Fruit fly (Drosophila melanogaster) whole organism, embryonic: ENCODE measurements around the gene Atu.

ENCODE experiments used
- CG10267 ChIP-seq: fragments of 200-800 bp; sonication (Bioruptor generic); optimal IDR thresholded peaks from 2 replicates; lab custom pipeline; 2018; ENCODE audit warnings: missing biosample characterization, mild to moderate bottlenecking, missing genetic modification characterization, moderate library complexity
- CG12659 ChIP-seq: fragments of 200-800 bp; sonication (Bioruptor generic); optimal IDR thresholded peaks from 3 replicates; lab custom pipeline; 2017; ENCODE audit warnings: mild to moderate bottlenecking, missing biosample characterization, missing genetic modification reagents, missing genetic modification characterization
- CG12942 ChIP-seq: fragments of 200-800 bp; sonication (Bioruptor generic); optimal IDR thresholded peaks from 3 replicates; lab custom pipeline; 2016; ENCODE audit warnings: missing biosample characterization, missing genetic modification characterization
- CG14441 ChIP-seq: fragments of 200-800 bp; sonication (Bioruptor generic); IDR thresholded peaks from 2 replicates; pipeline ENCODE4 v1.3.6; 2022; ENCODE audit warnings: missing biosample characterization, missing genetic modification characterization
- CG14860 ChIP-seq: fragments of 200-800 bp; sonication (Bioruptor generic); IDR thresholded peaks from 3 replicates; pipeline ENCODE4 v1.3.6; 2022; ENCODE audit warnings: missing biosample characterization, missing genetic modification characterization; ENCODE audit not compliant: partially characterized antibody
- CG17186 ChIP-seq: fragments of 200-800 bp; sonication (Bioruptor generic); optimal IDR thresholded peaks from 3 replicates; lab custom pipeline; 2017; ENCODE audit warnings: missing biosample characterization, missing genetic modification reagents, missing genetic modification characterization
- CG30020 ChIP-seq: fragments of 200-800 bp; optimal IDR thresholded peaks from 2 replicates; lab custom pipeline; 2019; ENCODE audit warnings: missing biosample characterization, mild to moderate bottlenecking, missing genetic modification characterization, moderate library complexity
- CG4360 ChIP-seq: fragments of 200-800 bp; sonication (Bioruptor generic); IDR thresholded peaks from 2 replicates; pipeline ENCODE4 v1.3.6; 2022; ENCODE audit warnings: missing biosample characterization, missing genetic modification characterization
- CG7372 ChIP-seq: fragments of 200-800 bp; sonication (Bioruptor generic); IDR thresholded peaks from 2 replicates; pipeline ENCODE4 v1.3.6; 2022; ENCODE audit warnings: missing biosample characterization, missing genetic modification characterization
- CG9609 ChIP-seq: fragments of 200-800 bp; sonication (Bioruptor generic); optimal IDR thresholded peaks from 3 replicates; lab custom pipeline; 2016; ENCODE audit warnings: missing biosample characterization, missing genetic modification characterization
- CTCF ChIP-seq: fragments of 200-800 bp; sonication (Bioruptor generic); optimal IDR thresholded peaks from 2 replicates; lab custom pipeline; 2017; ENCODE audit warnings: missing biosample characterization, mild to moderate bottlenecking, missing genetic modification characterization, moderate library complexity
- Doc3 ChIP-seq: fragments of 200-800 bp; sonication (Bioruptor generic); IDR thresholded peaks from 3 replicates; pipeline ENCODE4 v1.3.6; 2022; ENCODE audit warnings: missing biosample characterization, missing genetic modification characterization; ENCODE audit not compliant: partially characterized antibody
- Drgx ChIP-seq: fragments of 200-800 bp; sonication (Bioruptor generic); IDR thresholded peaks from 2 replicates; pipeline ENCODE4 v1.3.6; 2022; ENCODE audit warnings: missing biosample characterization, missing genetic modification characterization
- Ets65A ChIP-seq: fragments of 200-800 bp; sonication (Bioruptor generic); peaks from one replicate; lab custom pipeline; 2016; ENCODE audit warnings: missing biosample characterization, missing genetic modification characterization
- HHEX ChIP-seq: fragments of 200-800 bp; sonication (Bioruptor generic); optimal IDR thresholded peaks from 3 replicates; lab custom pipeline; 2017; ENCODE audit warnings: missing biosample characterization, mild to moderate bottlenecking, missing genetic modification characterization, missing genetic modification reagents
- Hand ChIP-seq: fragments of 200-800 bp; sonication (Bioruptor generic); optimal IDR thresholded peaks from 2 replicates; lab custom pipeline; 2017; ENCODE audit warnings: mild to moderate bottlenecking, missing biosample characterization, missing genetic modification reagents, missing genetic modification characterization
- Hmx ChIP-seq: fragments of 200-800 bp; sonication (Bioruptor generic); optimal IDR thresholded peaks from 2 replicates; lab custom pipeline; 2016; ENCODE audit warnings: missing biosample characterization, missing genetic modification characterization
- Hsf ChIP-seq: fragments of 200-800 bp; sonication (Bioruptor generic); optimal IDR thresholded peaks from 3 replicates; lab custom pipeline; 2016; ENCODE audit warnings: missing biosample characterization, missing genetic modification characterization
- Lim3 ChIP-seq: fragments of 200-800 bp; sonication (Bioruptor generic); IDR thresholded peaks from 2 replicates; pipeline ENCODE4 v1.3.6; 2022; ENCODE audit warnings: missing biosample characterization, missing genetic modification characterization
- MBD-R2 ChIP-seq: fragments of 200-800 bp; sonication (Bioruptor generic); IDR thresholded peaks from 2 replicates; pipeline ENCODE4 v1.3.6; 2022; ENCODE audit warnings: missing biosample characterization, missing genetic modification characterization
- Max ChIP-seq: fragments of 200-800 bp; sonication (Bioruptor generic); optimal IDR thresholded peaks from 2 replicates; lab custom pipeline; 2016; ENCODE audit warnings: missing biosample characterization, mild to moderate bottlenecking, missing genetic modification characterization
- Med ChIP-seq: fragments of 200-800 bp; sonication (Bioruptor generic); peaks from one replicate; lab custom pipeline; 2016; ENCODE audit warnings: missing biosample characterization, missing genetic modification characterization, mild to moderate bottlenecking, inconsistent platforms, moderate library complexity
- NC2α ChIP-seq: fragments of 200-800 bp; sonication (Bioruptor generic); optimal IDR thresholded peaks from 2 replicates; lab custom pipeline; 2016; ENCODE audit warnings: missing biosample characterization, missing genetic modification characterization
- Pdp1 ChIP-seq, 2 experiments: fragments of 200-800 bp; sonication (Bioruptor generic); optimal IDR thresholded peaks; 3 replicates each; lab custom pipeline; 2016; ENCODE audit warnings: missing biosample characterization in 2 of 2, missing genetic modification characterization in 2 of 2, mild to moderate bottlenecking in 1 of 2, moderate library complexity in 1 of 2
- Sox100B ChIP-seq: fragments of 200-800 bp; sonication (Bioruptor generic); optimal IDR thresholded peaks from 3 replicates; lab custom pipeline; 2018; ENCODE audit warnings: missing biosample characterization, mild to moderate bottlenecking, missing genetic modification characterization
- Sry-δ ChIP-seq: fragments of 200-800 bp; sonication (Bioruptor generic); optimal IDR thresholded peaks from 2 replicates; lab custom pipeline; 2016; ENCODE audit warnings: missing biosample characterization, missing genetic modification characterization
- Usf ChIP-seq: fragments of 200-800 bp; sonication (Bioruptor generic); optimal IDR thresholded peaks from 2 replicates; lab custom pipeline; 2017; ENCODE audit warnings: missing genotype, missing biosample characterization, missing genetic modification characterization
- Xrp1 ChIP-seq: fragments of 200-800 bp; sonication (Bioruptor generic); IDR thresholded peaks from 2 replicates; pipeline ENCODE4 v1.3.6; 2022; ENCODE audit warnings: missing biosample characterization, missing genetic modification characterization
- ara ChIP-seq: fragments of 200-800 bp; sonication (Bioruptor generic); IDR thresholded peaks from 2 replicates; pipeline ENCODE4 v1.3.6; 2022; ENCODE audit warnings: missing biosample characterization, missing genetic modification characterization
- bsh ChIP-seq, 2 experiments: fragments of 200-800 bp; sonication (Bioruptor generic); optimal IDR thresholded peaks; 2 replicates each; lab custom pipeline; 2017 to 2018; ENCODE audit warnings: mild to moderate bottlenecking in 2 of 2, missing biosample characterization in 2 of 2, missing genetic modification characterization in 2 of 2, moderate library complexity in 1 of 2
- crol ChIP-seq: fragments of 200-800 bp; sonication (Bioruptor generic); IDR thresholded peaks from 2 replicates; pipeline ENCODE4 v1.3.6; 2022; ENCODE audit warnings: missing biosample characterization, missing genetic modification characterization
- crp ChIP-seq, 2 experiments: fragments of 200-800 bp; sonication (Bioruptor generic); optimal IDR thresholded peaks; 2 replicates in 1 of 2; 3 replicates in 1 of 2; lab custom pipeline; 2017; ENCODE audit warnings: missing biosample characterization in 2 of 2, missing genetic modification characterization in 2 of 2, mild to moderate bottlenecking in 1 of 2, moderate library complexity in 1 of 2
- esg ChIP-seq: fragments of 200-800 bp; sonication (Bioruptor generic); conservative IDR thresholded peaks from 2 replicates; pipeline ENCODE4 v1.3.6; 2022; ENCODE audit warnings: missing biosample characterization, missing genetic modification characterization
- gt ChIP-seq: fragments of 200-800 bp; sonication (Bioruptor generic); IDR thresholded peaks from 2 replicates; pipeline ENCODE4 v1.3.6; 2022; ENCODE audit warnings: missing biosample characterization, missing genetic modification characterization
- hb ChIP-seq: fragments of 200-800 bp; sonication (Bioruptor generic); IDR thresholded peaks from 3 replicates; pipeline ENCODE4 v1.3.6; 2022; ENCODE audit warnings: missing biosample characterization, missing genetic modification characterization; ENCODE audit not compliant: partially characterized antibody
- lola ChIP-seq, 3 experiments: fragments of >200 bp in 2 of 3; fragments of 200-800 bp in 1 of 3; sonication (Bioruptor generic) in 1 of 3; optimal IDR thresholded peaks; 2 replicates each; lab custom pipeline; 2017 to 2019; ENCODE audit warnings: missing biosample characterization in 3 of 3, missing genetic modification characterization in 3 of 3, mild to moderate bottlenecking in 1 of 3, moderate library complexity in 1 of 3
- nom ChIP-seq: fragments of 200-800 bp; sonication (Bioruptor generic); optimal IDR thresholded peaks from 2 replicates; lab custom pipeline; 2017; ENCODE audit warnings: missing biosample characterization, missing genetic modification characterization, mild to moderate bottlenecking, moderate library complexity, missing genetic modification reagents
- rib ChIP-seq: fragments of 200-800 bp; sonication (Bioruptor generic); IDR thresholded peaks from 2 replicates; pipeline ENCODE4 v1.3.6; 2022; ENCODE audit warnings: missing biosample characterization, missing genetic modification characterization
- row ChIP-seq: fragments of 200-800 bp; sonication (Bioruptor generic); IDR thresholded peaks from 3 replicates; pipeline ENCODE4 v1.3.6; 2022; ENCODE audit warnings: missing biosample characterization, missing genetic modification characterization
- stwl ChIP-seq: fragments of 200-800 bp; sonication (Bioruptor generic); optimal IDR thresholded peaks from 3 replicates; lab custom pipeline; 2018; ENCODE audit warnings: missing biosample characterization, mild to moderate bottlenecking, missing genetic modification characterization, moderate library complexity
- sug ChIP-seq: fragments of 200-800 bp; optimal IDR thresholded peaks from 2 replicates; lab custom pipeline; 2019; ENCODE audit warnings: missing biosample characterization, mild to moderate bottlenecking, missing genetic modification characterization, moderate library complexity
- vfl ChIP-seq: fragments of 200-800 bp; sonication (Bioruptor generic); optimal IDR thresholded peaks from 2 replicates; lab custom pipeline; 2016; ENCODE audit warnings: missing biosample characterization, missing genetic modification characterization

The Atu gene

DNA sequence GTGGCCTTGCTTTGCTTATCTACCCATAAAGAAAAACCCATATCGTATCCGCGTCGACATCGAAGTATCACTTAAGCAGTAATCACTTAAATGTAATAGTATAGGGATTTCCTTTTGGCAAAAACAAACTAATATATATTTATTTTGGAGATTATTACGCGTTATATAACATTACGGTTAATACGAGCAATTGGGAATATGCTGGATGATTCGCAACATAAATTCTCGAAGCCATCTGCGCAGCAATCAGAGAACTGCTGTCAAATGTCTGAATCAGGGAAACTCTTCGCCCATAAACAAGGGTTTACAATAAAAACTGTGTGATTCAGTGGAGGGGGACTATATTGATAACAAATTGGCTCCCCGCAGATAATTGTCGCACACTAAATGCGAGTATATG, 2.5 kb upstream of the Atu start (continued):
- no peak for TF ChIP-seq esg (GFP tag; lab: Robert Waterston, UW)
- TF ChIP-seq ara = no peak
- peak; percentile 88 for TF ChIP-seq sug (tag; lab: Kevin White, UChicago)
- TF ChIP-seq Drgx = no peak
- no peak for TF ChIP-seq Hand
- TF ChIP-seq Hmx (GFP tag; lab: Kevin White, UChicago) = no peak
- TF ChIP-seq vfl = no peak
- no peak for TF ChIP-seq gt (GFP tag; lab: Robert Waterston, UW)
- TF ChIP-seq Pdp1 (GFP tag; optimal IDR thresholded peaks at IDR 0.05; lab: Kevin White, UChicago) = peak in 1 of 2 experiments; percentile 91

DNA sequence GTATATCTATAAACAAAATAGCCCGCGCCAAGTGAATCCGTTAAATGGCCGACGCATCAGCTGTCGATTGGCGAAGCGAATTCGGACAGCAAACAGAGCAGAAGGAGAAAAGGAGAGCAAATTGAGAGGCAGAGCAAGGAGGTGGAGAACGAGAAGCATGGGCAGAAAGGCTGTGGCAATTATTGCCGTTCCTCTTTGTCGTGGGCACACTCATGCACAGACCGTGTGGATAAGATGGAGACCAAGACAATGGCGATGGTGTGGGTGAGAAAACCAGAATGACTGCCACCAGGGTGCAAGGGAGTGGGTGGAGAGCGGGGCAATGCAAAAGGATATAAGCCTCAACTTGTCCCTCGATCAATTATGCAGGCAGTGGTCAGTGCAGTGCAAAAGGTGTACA, 2.0 kb upstream of the Atu start:
- peak; percentile 22 for TF ChIP-seq Med (GFP tag; lab: Kevin White, UChicago)
- no peak for TF ChIP-seq CG7372 (GFP tag; lab: Robert Waterston, UW)
- peak; percentile 40 for TF ChIP-seq nom (GFP tag; lab: Kevin White, UChicago)
- no peak for TF ChIP-seq Max (GFP tag; lab: Kevin White, UChicago)
- TF ChIP-seq crol = no peak
- no peak for TF ChIP-seq Sox100B (GFP tag; lab: Kevin White, UChicago)
- no peak for TF ChIP-seq hb (GFP tag; lab: Robert Waterston, UW)
- no peak for TF ChIP-seq CTCF (GFP tag; lab: Kevin White, UChicago)
- TF ChIP-seq CG14860 (GFP tag; lab: Robert Waterston, UW) = no peak
- TF ChIP-seq, all 482 proteins: peak for 2

DNA sequence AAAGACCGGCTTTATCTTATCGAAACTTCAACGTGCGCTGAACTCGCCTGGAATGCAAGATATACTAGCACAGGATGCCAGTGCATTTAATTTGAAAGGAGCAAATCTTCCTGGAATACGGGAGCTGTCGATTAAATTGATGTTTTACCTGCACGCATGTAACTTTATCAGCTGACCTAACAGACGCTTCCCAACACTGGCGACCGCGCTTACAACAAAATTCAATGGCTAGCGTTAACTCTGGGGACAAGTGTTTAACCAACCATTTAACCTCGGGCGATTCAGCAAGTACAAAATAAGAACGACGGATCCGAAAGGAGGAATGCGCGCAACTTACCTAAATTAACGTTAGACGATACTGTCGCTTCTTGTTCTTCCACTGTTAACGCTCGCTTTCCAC, 1.4 kb upstream of the Atu start:
- TF ChIP-seq Usf = no peak
- peak in 1 of 2 experiments; percentile 77 for TF ChIP-seq crp (GFP tag; optimal IDR thresholded peaks at IDR 0.05; lab: Kevin White, UChicago)
- peak; percentile 17 for TF ChIP-seq CG12659 (GFP tag; lab: Kevin White, UChicago)
- TF ChIP-seq Hsf = no peak
- peak; percentile 3 for TF ChIP-seq CTCF (GFP tag; lab: Kevin White, UChicago)
- peak; percentile 65 for TF ChIP-seq CG4360
- no peak for TF ChIP-seq CG14860 (GFP tag; lab: Robert Waterston, UW)
- TF ChIP-seq MBD-R2 (GFP tag; lab: Robert Waterston, UW) = peak; percentile 41
- TF ChIP-seq CG17186 (GFP tag; lab: Kevin White, UChicago) = peak; percentile 6
- TF ChIP-seq rib = 0 out of 2 replicates have a peak, but pooled peaks have one; percentile 42
- TF ChIP-seq Med (GFP tag; lab: Kevin White, UChicago) = peak; percentile 69
- TF ChIP-seq lola (GFP tag; optimal IDR thresholded peaks at IDR 0.05; lab: Kevin White, UChicago) = peak in 1 of 3 experiments; percentile 3
- no peak for TF ChIP-seq Lim3
- peak; percentile 80 for TF ChIP-seq CG10267
- TF ChIP-seq row (GFP tag; lab: Robert Waterston, UW) = no peak
- TF ChIP-seq CG12942 (GFP tag; lab: Kevin White, UChicago) = no peak
- no peak for TF ChIP-seq NC2α (GFP tag; lab: Kevin White, UChicago)
- TF ChIP-seq HHEX (GFP tag; lab: Kevin White, UChicago) = peak; percentile 10
- peak; percentile 31 for TF ChIP-seq stwl (tag; lab: Kevin White, UChicago)
- TF ChIP-seq Doc3 (GFP tag; lab: Robert Waterston, UW) = no peak
- peak; percentile 63 for TF ChIP-seq Ets65A (GFP tag; lab: Kevin White, UChicago)
- no peak for TF ChIP-seq CG14441 (GFP tag; lab: Robert Waterston, UW)
- peak in 1 of 2 experiments; percentile 23 for TF ChIP-seq Pdp1 (GFP tag; optimal IDR thresholded peaks at IDR 0.05; lab: Kevin White, UChicago)
- TF ChIP-seq Xrp1 = no peak
- TF ChIP-seq bsh (GFP tag; optimal IDR thresholded peaks at IDR 0.05; lab: Kevin White, UChicago) = no peak
- no peak for TF ChIP-seq Sry-δ (GFP tag; lab: Kevin White, UChicago)
- TF ChIP-seq CG9609 (GFP tag; lab: Kevin White, UChicago) = no peak
- TF ChIP-seq CG30020 = peak; percentile 1
